Worm (Caenorhabditis elegans) whole organism, late embryonic: Measurements from ENCODE around the gene Y45G5AM.3.

Experiments used
- C08G9.2 ChIP-seq: sonication (generic microtip); optimal IDR thresholded peaks from 2 replicates; lab custom pipeline; 2016; ENCODE audit warnings: mild to moderate bottlenecking, missing genetic modification characterization, moderate library complexity, missing compliant biosample characterization
- C38D4.7 ChIP-seq: fragments of 200-800 bp; sonication (Bioruptor generic); optimal IDR thresholded peaks from 2 replicates; lab custom pipeline; 2018; ENCODE audit warnings: mild to moderate bottlenecking, missing genetic modification characterization, moderate library complexity, missing compliant biosample characterization
- K02D7.2 ChIP-seq: sonication (generic microtip); optimal IDR thresholded peaks from 2 replicates; lab custom pipeline; 2017; ENCODE audit warnings: mild to moderate bottlenecking, missing genetic modification characterization, missing compliant biosample characterization
- T23F11.4 ChIP-seq: fragments of 200-800 bp; sonication (Bioruptor generic); optimal IDR thresholded peaks from 2 replicates; lab custom pipeline; 2018; ENCODE audit warnings: mild to moderate bottlenecking, missing genetic modification characterization, missing compliant biosample characterization
- Y22D7AL.16 ChIP-seq: sonication (generic microtip); optimal IDR thresholded peaks from 2 replicates; lab custom pipeline; 2016; ENCODE audit warnings: missing genetic modification characterization, missing compliant biosample characterization
- ahr-1 ChIP-seq: sonication (generic microtip); optimal IDR thresholded peaks from 2 replicates; lab custom pipeline; 2016; ENCODE audit warnings: missing genetic modification characterization, missing compliant biosample characterization
- ama-1 ChIP-seq: fragments of 150-350 bp; optimal IDR thresholded peaks from 2 replicates; lab custom pipeline; 2014
- ceh-14 ChIP-seq: sonication (generic microtip); optimal IDR thresholded peaks from 2 replicates; lab custom pipeline; 2016; ENCODE audit warnings: missing genotype, missing genetic modification characterization, missing compliant biosample characterization
- ceh-18 ChIP-seq: sonication (generic microtip); optimal IDR thresholded peaks from 2 replicates; lab custom pipeline; 2016; ENCODE audit warnings: missing genetic modification characterization, missing compliant biosample characterization
- ceh-19 ChIP-seq: fragments of 200-800 bp; sonication (Bioruptor generic); optimal IDR thresholded peaks from 2 replicates; lab custom pipeline; 2018; ENCODE audit warnings: mild to moderate bottlenecking, missing genetic modification characterization, missing compliant biosample characterization
- ceh-2 ChIP-seq: sonication (generic microtip); optimal IDR thresholded peaks from 2 replicates; lab custom pipeline; 2016; ENCODE audit warnings: missing genotype, missing genetic modification characterization, missing compliant biosample characterization
- ceh-24 ChIP-seq: sonication (generic microtip); optimal IDR thresholded peaks from 2 replicates; lab custom pipeline; 2016; ENCODE audit warnings: mild to moderate bottlenecking, missing genetic modification characterization, missing compliant biosample characterization
- ceh-31 ChIP-seq: sonication (generic microtip); optimal IDR thresholded peaks from 2 replicates; lab custom pipeline; 2016; ENCODE audit warnings: missing genetic modification characterization, missing compliant biosample characterization
- ceh-34 ChIP-seq: sonication (generic microtip); optimal IDR thresholded peaks from 2 replicates; lab custom pipeline; 2016; ENCODE audit warnings: mild to moderate bottlenecking, missing genetic modification characterization, missing compliant biosample characterization
- ceh-45 ChIP-seq: fragments of 200-800 bp; sonication (Bioruptor generic); IDR thresholded peaks from 2 replicates; pipeline ENCODE4 v1.3.6; 2022; ENCODE audit warnings: missing genetic modification reagents, missing genetic modification characterization, missing compliant biosample characterization
- ceh-48 ChIP-seq: sonication (generic microtip); optimal IDR thresholded peaks from 2 replicates; lab custom pipeline; 2016; ENCODE audit warnings: missing genetic modification characterization, inconsistent platforms, missing compliant biosample characterization
- ceh-6 ChIP-seq: fragments of 200-800 bp; sonication (Bioruptor generic); optimal IDR thresholded peaks from 2 replicates; lab custom pipeline; 2018; ENCODE audit warnings: mild to moderate bottlenecking, missing genetic modification characterization, missing compliant biosample characterization
- ceh-9 ChIP-seq: sonication (generic microtip); optimal IDR thresholded peaks from 2 replicates; lab custom pipeline; 2016; ENCODE audit warnings: mild to moderate bottlenecking, missing genetic modification characterization, inconsistent platforms, missing compliant biosample characterization
- che-1 ChIP-seq: sonication (generic microtip); optimal IDR thresholded peaks from 2 replicates; lab custom pipeline; 2016; ENCODE audit warnings: mild to moderate bottlenecking, missing genetic modification characterization, missing compliant biosample characterization
- dve-1 ChIP-seq: sonication (generic microtip); optimal IDR thresholded peaks from 2 replicates; lab custom pipeline; 2017; ENCODE audit warnings: antibody characterized with exemption, mild to moderate bottlenecking, missing genetic modification characterization, missing compliant biosample characterization
- elt-2 ChIP-seq: sonication (generic microtip); optimal IDR thresholded peaks from 2 replicates; lab custom pipeline; 2016; ENCODE audit warnings: missing genetic modification reagents, missing genetic modification characterization, missing compliant biosample characterization
- elt-4 ChIP-seq: sonication (generic microtip); optimal IDR thresholded peaks from 2 replicates; lab custom pipeline; 2016; ENCODE audit warnings: missing genetic modification characterization, missing compliant biosample characterization
- eyg-1 ChIP-seq: sonication (generic microtip); optimal IDR thresholded peaks from 2 replicates; lab custom pipeline; 2016; ENCODE audit warnings: missing genotype, missing genetic modification characterization, missing compliant biosample characterization
- fax-1 ChIP-seq: sonication (generic microtip); optimal IDR thresholded peaks from 2 replicates; lab custom pipeline; 2016; ENCODE audit warnings: missing genotype, missing genetic modification characterization, missing compliant biosample characterization
- fkh-10 ChIP-seq: fragments of 150-350 bp; optimal IDR thresholded peaks from 2 replicates; lab custom pipeline; 2014; ENCODE audit warnings: missing biosample characterization, missing genetic modification reagents, missing genetic modification characterization
- fkh-6 ChIP-seq: sonication (generic microtip); optimal IDR thresholded peaks from 2 replicates; lab custom pipeline; 2016; ENCODE audit warnings: missing genetic modification characterization, missing compliant biosample characterization
- hlh-15 ChIP-seq: sonication (generic microtip); optimal IDR thresholded peaks from 2 replicates; lab custom pipeline; 2016; ENCODE audit warnings: missing genetic modification characterization, missing compliant biosample characterization
- hlh-30 ChIP-seq: sonication (generic microtip); optimal IDR thresholded peaks from 2 replicates; lab custom pipeline; 2017; ENCODE audit warnings: antibody characterized with exemption, missing genetic modification characterization, missing compliant biosample characterization; ENCODE audit not compliant: insufficient read depth
- hlh-6 ChIP-seq: sonication (generic microtip); optimal IDR thresholded peaks from 2 replicates; lab custom pipeline; 2016; ENCODE audit warnings: missing genotype, missing genetic modification characterization, missing compliant biosample characterization
- lim-6 ChIP-seq: sonication (generic microtip); optimal IDR thresholded peaks from 2 replicates; lab custom pipeline; 2016; ENCODE audit warnings: missing genetic modification characterization, missing compliant biosample characterization
- lin-11 ChIP-seq: fragments of 200-800 bp; sonication (Bioruptor generic); optimal IDR thresholded peaks from 2 replicates; lab custom pipeline; 2018; ENCODE audit warnings: mild to moderate bottlenecking, missing genetic modification characterization, missing compliant biosample characterization
- nfya-1 ChIP-seq: sonication (generic microtip); optimal IDR thresholded peaks from 2 replicates; lab custom pipeline; 2017; ENCODE audit warnings: missing genetic modification characterization, mild to moderate bottlenecking, missing compliant biosample characterization, antibody characterized with exemption, moderate library complexity
- nhr-11 ChIP-seq: fragments of 150-350 bp; optimal IDR thresholded peaks from 2 replicates; lab custom pipeline; 2014; ENCODE audit warnings: missing biosample characterization, missing genetic modification characterization
- npax-4 ChIP-seq: sonication (generic microtip); optimal IDR thresholded peaks from 2 replicates; lab custom pipeline; 2016; ENCODE audit warnings: missing genetic modification characterization, missing compliant biosample characterization
- pat-9 ChIP-seq: fragments of 200-800 bp; sonication (Bioruptor generic); optimal IDR thresholded peaks from 2 replicates; lab custom pipeline; 2018; ENCODE audit warnings: mild to moderate bottlenecking, missing genetic modification characterization, moderate library complexity, missing compliant biosample characterization
- pha-2 ChIP-seq: sonication (generic microtip); optimal IDR thresholded peaks from 2 replicates; lab custom pipeline; 2017; ENCODE audit warnings: mild to moderate bottlenecking, missing genetic modification characterization, missing compliant biosample characterization
- pha-4 ChIP-seq: fragments of 150-350 bp; optimal IDR thresholded peaks from 2 replicates; lab custom pipeline; 2018; ENCODE audit warnings: missing biosample characterization, missing genetic modification reagents, missing genetic modification characterization
- rnt-1 ChIP-seq: sonication (generic microtip); optimal IDR thresholded peaks from 2 replicates; lab custom pipeline; 2016; ENCODE audit warnings: missing genetic modification characterization, missing compliant biosample characterization
- sox-2 ChIP-seq: fragments of 200-800 bp; sonication (Bioruptor generic); IDR thresholded peaks from 2 replicates; pipeline ENCODE4 v1.3.6; 2022; ENCODE audit warnings: missing genetic modification reagents, missing genetic modification characterization, missing compliant biosample characterization
- sox-4 ChIP-seq: sonication (generic microtip); optimal IDR thresholded peaks from 2 replicates; lab custom pipeline; 2017; ENCODE audit warnings: mild to moderate bottlenecking, missing genetic modification characterization, inconsistent platforms, missing compliant biosample characterization
- syd-9 ChIP-seq: sonication (generic microtip); optimal IDR thresholded peaks from 2 replicates; lab custom pipeline; 2016; ENCODE audit warnings: mild to moderate bottlenecking, missing genetic modification characterization, moderate library complexity, missing compliant biosample characterization
- tbx-2 ChIP-seq: sonication (generic microtip); optimal IDR thresholded peaks from 2 replicates; lab custom pipeline; 2016; ENCODE audit warnings: missing genetic modification characterization, missing compliant biosample characterization
- tbx-7 ChIP-seq: sonication (generic microtip); optimal IDR thresholded peaks from 2 replicates; lab custom pipeline; 2016; ENCODE audit warnings: missing genotype, missing genetic modification characterization, missing compliant biosample characterization
- ttx-3 ChIP-seq: sonication (generic microtip); optimal IDR thresholded peaks from 2 replicates; lab custom pipeline; 2016; ENCODE audit warnings: missing genetic modification reagents, missing genetic modification characterization, missing compliant biosample characterization
- unc-42 ChIP-seq: sonication (generic microtip); optimal IDR thresholded peaks from 2 replicates; lab custom pipeline; 2016; ENCODE audit warnings: missing genotype, missing genetic modification characterization, missing compliant biosample characterization
- unc-86 ChIP-seq: sonication (generic microtip); optimal IDR thresholded peaks from 2 replicates; lab custom pipeline; 2016; ENCODE audit warnings: missing genetic modification characterization, missing compliant biosample characterization
- zip-5 ChIP-seq: sonication (generic microtip); optimal IDR thresholded peaks from 2 replicates; lab custom pipeline; 2016; ENCODE audit warnings: missing genetic modification characterization, missing compliant biosample characterization
- ztf-16 ChIP-seq: sonication (generic microtip); optimal IDR thresholded peaks from 2 replicates; lab custom pipeline; 2017; ENCODE audit warnings: missing genetic modification characterization, missing compliant biosample characterization

Gene Y45G5AM.3

ce11 chrV:4181272-4181671, 16.9 kb downstream of the Y45G5AM.3 start:
- TF ChIP-seq ahr-1 (no peak), pat-9 (tag; lab: Kevin White, UChicago) (no peak), ceh-2 (no peak), ceh-24 (tag; lab: Kevin White, UChicago) (no peak), dve-1 (no peak), unc-86 (tag; lab: Kevin White, UChicago) (no peak), ceh-34 (tag; lab: Kevin White, UChicago) (no peak), Y22D7AL.16 (no peak), zip-5 (tag; lab: Kevin White, UChicago) (no peak), unc-42 (no peak), K02D7.2 (tag; lab: Kevin White, UChicago) (no peak), nfya-1 (tag; lab: Kevin White, UChicago) (no peak), syd-9 (tag; lab: Kevin White, UChicago) (no peak), npax-4 (tag; lab: Kevin White, UChicago) (no peak), sox-2 (GFP tag; lab: Robert Waterston, UW) (no peak), ttx-3 (tag; lab: Kevin White, UChicago) (no peak), ceh-31 (tag; lab: Kevin White, UChicago) (no peak)

- TF ChIP-seq ceh-48 (tag; lab: Kevin White, UChicago) = no peak
- peak; percentile 58 for TF ChIP-seq fax-1 (tag; lab: Kevin White, UChicago)
- TF ChIP-seq unc-42 = no peak
- TF ChIP-seq che-1 = no peak
- TF ChIP-seq ama-1 (lab: Kevin White, UChicago) = no peak
- no peak for TF ChIP-seq hlh-30 (tag; lab: Kevin White, UChicago)
- no peak for TF ChIP-seq unc-86 (tag; lab: Kevin White, UChicago)
- TF ChIP-seq npax-4 (tag; lab: Kevin White, UChicago) = no peak
- peak; percentile 61 for TF ChIP-seq ceh-2
- no peak for TF ChIP-seq hlh-15 (tag; lab: Kevin White, UChicago)
- TF ChIP-seq nhr-11 (tag; lab: Kevin White, UChicago) = no peak
- TF ChIP-seq lim-6 (tag; lab: Kevin White, UChicago) = peak; percentile 43
- TF ChIP-seq ceh-9 (tag; lab: Kevin White, UChicago) = no peak
- TF ChIP-seq rnt-1 (tag; lab: Kevin White, UChicago) = peak; percentile 38
- no peak for TF ChIP-seq ceh-19 (GFP tag; lab: Kevin White, UChicago)
- peak; percentile 55 for TF ChIP-seq zip-5 (tag; lab: Kevin White, UChicago)
- no peak for TF ChIP-seq lin-11
- TF ChIP-seq ztf-16 (tag; lab: Kevin White, UChicago) = no peak
- no peak for TF ChIP-seq T23F11.4 (GFP tag; lab: Kevin White, UChicago)
- peak; percentile 76 for TF ChIP-seq tbx-7 (tag; lab: Kevin White, UChicago)
- TF ChIP-seq pha-4 (tag; lab: Kevin White, UChicago) = no peak
- TF ChIP-seq syd-9 (tag; lab: Kevin White, UChicago) = no peak
- TF ChIP-seq ceh-31 (tag; lab: Kevin White, UChicago) = peak; percentile 61
- peak; percentile 27 for TF ChIP-seq ceh-14
- TF ChIP-seq fkh-6 = no peak
- no peak for TF ChIP-seq elt-4 (tag; lab: Kevin White, UChicago)
- no peak for TF ChIP-seq C38D4.7 (GFP tag; lab: Kevin White, UChicago)
- no peak for TF ChIP-seq nfya-1 (tag; lab: Kevin White, UChicago)
- no peak for TF ChIP-seq fkh-10 (GFP tag; lab: Kevin White, UChicago)
- peak; percentile 14 for TF ChIP-seq eyg-1 (tag; lab: Kevin White, UChicago)
- TF ChIP-seq ceh-6 (GFP tag; lab: Kevin White, UChicago) = no peak
- TF ChIP-seq sox-4 (tag; lab: Kevin White, UChicago) = no peak
- peak; percentile 61 for TF ChIP-seq C08G9.2
- no peak for TF ChIP-seq pat-9 (tag; lab: Kevin White, UChicago)
- no peak for TF ChIP-seq ttx-3 (tag; lab: Kevin White, UChicago)
- TF ChIP-seq elt-2 (tag; lab: Kevin White, UChicago) = peak; percentile 45
- TF ChIP-seq Y22D7AL.16 = no peak
- no peak for TF ChIP-seq ceh-45 (GFP tag; lab: Robert Waterston, UW)
- TF ChIP-seq K02D7.2 (tag; lab: Kevin White, UChicago) = no peak
- TF ChIP-seq sox-2 (GFP tag; lab: Robert Waterston, UW) = no peak
- no peak for TF ChIP-seq ceh-18 (tag; lab: Kevin White, UChicago)
- TF ChIP-seq ahr-1 = peak; percentile 23
- TF ChIP-seq hlh-6 = peak; percentile 52
- peak; percentile 90 for TF ChIP-seq tbx-2 (tag; lab: Kevin White, UChicago)
- no peak for TF ChIP-seq pha-2 (tag; lab: Kevin White, UChicago)
- TF ChIP-seq, all 69 proteins: peak for 14
These were observed 17.4 kb downstream of the Y45G5AM.3 start for ce11 chrV:4181727-4182126.
